Worm (Caenorhabditis elegans) whole organism, L1 larva: Measurements from ENCODE around the gene irld-47.

Experiments
- lir-3 ChIP-seq: sonication (generic microtip); optimal IDR thresholded peaks from 2 replicates; lab custom pipeline; 2016; ENCODE audit warnings: mild to moderate bottlenecking, missing genetic modification characterization, moderate library complexity, missing compliant biosample characterization; ENCODE audit not compliant: poor library complexity
- lsy-2 ChIP-seq, 2 experiments: fragments of 150-350 bp; optimal IDR thresholded peaks; 2 replicates each; lab custom pipeline; 2014; ENCODE audit warnings: missing biosample characterization in 2 of 2, missing genetic modification characterization in 2 of 2
- tbx-2 ChIP-seq: sonication (generic microtip); optimal IDR thresholded peaks from 2 replicates; lab custom pipeline; 2016; ENCODE audit warnings: missing genetic modification characterization, missing compliant biosample characterization

ce11 chrII:7814215-7814614 lies 8.1 kb downstream of the irld-47 start:
- TF ChIP-seq lir-3 (tag; lab: Kevin White, UChicago) (no peak), tbx-2 (peak; percentile 49), lsy-2 (tag; optimal IDR thresholded peaks at IDR 0.05; lab: Kevin White, UChicago) (no peak)
